Fruit fly (Drosophila melanogaster) whole organism, pupa: ENCODE data around the gene CG14829.

Source experiments
- CG10348 ChIP-seq: fragments of 200-800 bp; sonication (Bioruptor generic); IDR thresholded peaks from 2 replicates; pipeline ENCODE4 v1.3.6; 2022; ENCODE audit warnings: missing biosample characterization, missing genetic modification characterization
- CG12605 ChIP-seq: fragments of 200-800 bp; sonication (Bioruptor generic); IDR thresholded peaks from 2 replicates; pipeline ENCODE4 v1.3.6; 2022; ENCODE audit warnings: missing biosample characterization, missing genetic modification characterization
- CG13204 ChIP-seq: fragments of 200-800 bp; sonication (Bioruptor generic); optimal IDR thresholded peaks from 2 replicates; lab custom pipeline; 2018; ENCODE audit warnings: missing biosample characterization, mild to moderate bottlenecking, missing genetic modification characterization, moderate library complexity
- CG14655 ChIP-seq: fragments of 200-800 bp; sonication (Bioruptor generic); optimal IDR thresholded peaks from 3 replicates; lab custom pipeline; 2017; ENCODE audit warnings: mild to moderate bottlenecking, missing biosample characterization, missing genetic modification reagents, missing genetic modification characterization
- CG15710 ChIP-seq: fragments of 200-800 bp; sonication (Bioruptor generic); optimal IDR thresholded peaks from 2 replicates; lab custom pipeline; 2018; ENCODE audit warnings: missing biosample characterization, mild to moderate bottlenecking, missing genetic modification characterization, moderate library complexity
- CG17806 ChIP-seq: fragments of 200-800 bp; sonication (Bioruptor generic); optimal IDR thresholded peaks from 2 replicates; lab custom pipeline; 2018; ENCODE audit warnings: missing biosample characterization, mild to moderate bottlenecking, missing genetic modification characterization, moderate library complexity
- CG32121 ChIP-seq: fragments of 200-800 bp; sonication (Bioruptor generic); IDR thresholded peaks from 2 replicates; pipeline ENCODE4 v1.3.6; 2022; ENCODE audit warnings: missing biosample characterization, missing genetic modification characterization
- CG34367 ChIP-seq: fragments of 200-800 bp; sonication (Bioruptor generic); optimal IDR thresholded peaks from 2 replicates; lab custom pipeline; 2018; ENCODE audit warnings: missing biosample characterization, mild to moderate bottlenecking, missing genetic modification characterization
- CG4496 ChIP-seq: fragments of 200-800 bp; sonication (Bioruptor generic); IDR thresholded peaks from 3 replicates; pipeline ENCODE4 v1.3.6; 2022; ENCODE audit warnings: missing biosample characterization, missing genetic modification characterization
- CG8159 ChIP-seq: fragments of 200-800 bp; sonication (Bioruptor generic); optimal IDR thresholded peaks from 3 replicates; lab custom pipeline; 2018; ENCODE audit warnings: missing biosample characterization, mild to moderate bottlenecking, missing genetic modification characterization, moderate library complexity
- CG8301 ChIP-seq: fragments of 200-800 bp; sonication (Bioruptor generic); optimal IDR thresholded peaks from 2 replicates; lab custom pipeline; 2018; ENCODE audit warnings: missing biosample characterization, mild to moderate bottlenecking, missing genetic modification characterization
- CG9948 ChIP-seq: fragments of 200-800 bp; sonication (Bioruptor generic); optimal IDR thresholded peaks from 2 replicates; lab custom pipeline; 2018; ENCODE audit warnings: missing biosample characterization, mild to moderate bottlenecking, missing genetic modification characterization, moderate library complexity
- D1 ChIP-seq: fragments of 200-800 bp; sonication (Bioruptor generic); optimal IDR thresholded peaks from 2 replicates; lab custom pipeline; 2018; ENCODE audit warnings: missing biosample characterization, mild to moderate bottlenecking, missing genetic modification characterization, moderate library complexity
- Ets98B ChIP-seq: fragments of 200-800 bp; sonication (Bioruptor generic); IDR thresholded peaks from 2 replicates; pipeline ENCODE4 v1.3.6; 2022; ENCODE audit warnings: missing biosample characterization, missing genetic modification characterization
- Pif1A ChIP-seq: fragments of 200-800 bp; sonication (Bioruptor generic); optimal IDR thresholded peaks from 3 replicates; lab custom pipeline; 2016; ENCODE audit warnings: missing biosample characterization, missing genetic modification characterization
- Pif1B ChIP-seq: fragments of 200-800 bp; sonication (Bioruptor generic); optimal IDR thresholded peaks from 3 replicates; lab custom pipeline; 2016; ENCODE audit warnings: missing biosample characterization, missing genetic modification characterization
- Snoo ChIP-seq: fragments of 200-800 bp; sonication (Bioruptor generic); optimal IDR thresholded peaks from 3 replicates; lab custom pipeline; 2017; ENCODE audit warnings: missing biosample characterization, mild to moderate bottlenecking, missing genetic modification characterization, inconsistent platforms
- fd96Ca ChIP-seq: fragments of 200-800 bp; sonication (Bioruptor generic); IDR thresholded peaks from 3 replicates; pipeline ENCODE4 v1.3.6; 2022; ENCODE audit warnings: missing biosample characterization, missing genetic modification characterization
- gl ChIP-seq: fragments of 200-800 bp; sonication (Bioruptor generic); optimal IDR thresholded peaks from 2 replicates; lab custom pipeline; 2018; ENCODE audit warnings: missing biosample characterization, mild to moderate bottlenecking, missing genetic modification characterization
- rn ChIP-seq: fragments of 200-800 bp; sonication (Bioruptor generic); IDR thresholded peaks from 2 replicates; pipeline ENCODE4 v1.3.6; 2022; ENCODE audit warnings: missing biosample characterization, missing genetic modification characterization

Gene CG14829

dm6 chr3L:7234212-7234611, 3.7 kb downstream of the CG14829 start, which contains the start of gene CG14826:
CG14826 (plus strand) TSS chr3L:7234512.
- TF ChIP-seq CG10348 (GFP tag; lab: Robert Waterston, UW) (no peak), CG32121 (GFP tag; lab: Robert Waterston, UW) (no peak), fd96Ca (GFP tag; lab: Robert Waterston, UW) (no peak), Ets98B (GFP tag; lab: Robert Waterston, UW) (no peak), CG17806 (tag; lab: Kevin White, UChicago) (no peak), gl (tag; lab: Kevin White, UChicago) (no peak), D1 (tag; lab: Kevin White, UChicago) (no peak), Pif1B (GFP tag; lab: Kevin White, UChicago) (no peak), CG12605 (GFP tag; lab: Robert Waterston, UW) (no peak), CG4496 (GFP tag; lab: Robert Waterston, UW) (no peak), CG13204 (GFP tag; lab: Kevin White, UChicago) (no peak), CG14655 (GFP tag; lab: Kevin White, UChicago) (no peak), rn (GFP tag; lab: Robert Waterston, UW) (no peak), CG9948 (tag; lab: Kevin White, UChicago) (no peak), Pif1A (no peak), CG15710 (tag; lab: Kevin White, UChicago) (no peak), CG8301 (no peak)

- TF ChIP-seq Pif1B (GFP tag; lab: Kevin White, UChicago), result no peak
- TF ChIP-seq CG34367 (tag; lab: Kevin White, UChicago), result no peak
- TF ChIP-seq CG10348 (GFP tag; lab: Robert Waterston, UW), result no peak
- TF ChIP-seq CG17806 (tag; lab: Kevin White, UChicago), result no peak
- no peak for TF ChIP-seq gl (tag; lab: Kevin White, UChicago)
- peak; percentile 52; the same call in 1 of the 3 replicates for TF ChIP-seq fd96Ca (GFP tag; lab: Robert Waterston, UW)
- TF ChIP-seq CG14655 (GFP tag; lab: Kevin White, UChicago), result peak; percentile 45
- TF ChIP-seq CG4496 (GFP tag; lab: Robert Waterston, UW), result 0 out of 3 replicates have a peak, but pooled peaks have one; percentile 48
- TF ChIP-seq CG9948 (tag; lab: Kevin White, UChicago), result no peak
- peak; percentile 32 for TF ChIP-seq CG8159
- TF ChIP-seq Pif1A, result no peak
- no peak for TF ChIP-seq CG12605 (GFP tag; lab: Robert Waterston, UW)
- TF ChIP-seq CG15710 (tag; lab: Kevin White, UChicago), result no peak
- TF ChIP-seq CG32121 (GFP tag; lab: Robert Waterston, UW), result peak; percentile 54; the same call in 1 of the 2 replicates
- TF ChIP-seq Snoo (tag; lab: Kevin White, UChicago), result no peak
- peak; percentile 24 for TF ChIP-seq CG8301
- TF ChIP-seq, all 21 proteins: peak for 6
Observed at dm6 chr3L:7191218-7191617, 46.7 kb downstream of the CG14829 start.

dm6 chr3L:7190497-7190896, 47.4 kb downstream of the CG14829 start:
- no peak for TF ChIP-seq Ets98B (GFP tag; lab: Robert Waterston, UW)
- peak; percentile 61; the same call in 1 of the 2 replicates for TF ChIP-seq CG32121 (GFP tag; lab: Robert Waterston, UW)

dm6 chr3L:7189668-7190200, 48.2 kb downstream of the CG14829 start, which contains the start of gene Dscam2:
Dscam2 (minus strand) TSS chr3L:7189931.
- TF ChIP-seq Pif1B (GFP tag; lab: Kevin White, UChicago) (no peak), CG12605 (GFP tag; lab: Robert Waterston, UW) (no peak), CG4496 (GFP tag; lab: Robert Waterston, UW) (no peak), CG17806 (tag; lab: Kevin White, UChicago) (no peak), CG14655 (GFP tag; lab: Kevin White, UChicago) (no peak), fd96Ca (GFP tag; lab: Robert Waterston, UW) (no peak), CG9948 (tag; lab: Kevin White, UChicago) (no peak), CG8301 (no peak), gl (tag; lab: Kevin White, UChicago) (no peak), CG10348 (GFP tag; lab: Robert Waterston, UW) (no peak)
- TF ChIP-seq, all 21 proteins: peak for 0
